Fruit fly (Drosophila melanogaster) Kc167 (cell line): Measurements from ENCODE around the gene CG15021.

Experiments used
- h ChIP-seq: fragments of >200 bp; optimal IDR thresholded peaks from 3 replicates; lab custom pipeline; 2018; ENCODE audit warnings: missing external identifiers
- insv ChIP-seq: fragments of >200 bp; optimal IDR thresholded peaks from 3 replicates; lab custom pipeline; 2018; ENCODE audit warnings: missing external identifiers
- ttk ChIP-seq: sonication (Bioruptor generic); optimal IDR thresholded peaks from 2 replicates; lab custom pipeline; 2017; ENCODE audit warnings: missing external identifiers

- TF ChIP-seq h = no peak
- no peak for TF ChIP-seq ttk (lab: Kevin White, UChicago)
- TF ChIP-seq insv (lab: Kevin White, UChicago) = no peak
Observed at dm6 chr3L:4472768-4473167, 36.2 kb downstream of the CG15021 start, which contains the start of gene CG11349.
